Fruit fly (Drosophila melanogaster) whole organism, embryonic: ENCODE measurements around the gene CG9171.

Experiments
- CG10366 ChIP-seq: fragments of 200-800 bp; sonication (Bioruptor generic); IDR thresholded peaks from 2 replicates; pipeline ENCODE4 v1.3.6; 2022; ENCODE audit warnings: missing biosample characterization, missing genetic modification characterization
- CG12155 ChIP-seq: fragments of 200-800 bp; sonication (Bioruptor generic); optimal IDR thresholded peaks from 3 replicates; lab custom pipeline; 2016; ENCODE audit warnings: missing biosample characterization, missing genetic modification characterization
- CG12236 ChIP-seq: fragments of 200-800 bp; sonication (Bioruptor generic); optimal IDR thresholded peaks from 2 replicates; lab custom pipeline; 2016; ENCODE audit warnings: missing biosample characterization, missing genetic modification characterization
- CG1233 ChIP-seq: fragments of 200-800 bp; sonication (Bioruptor generic); optimal IDR thresholded peaks from 4 replicates; lab custom pipeline; 2018; ENCODE audit warnings: missing biosample characterization, mild to moderate bottlenecking, missing genetic modification characterization
- CG13624 ChIP-seq: fragments of 200-800 bp; sonication (Bioruptor generic); optimal IDR thresholded peaks from 2 replicates; lab custom pipeline; 2016; ENCODE audit warnings: missing biosample characterization, missing genetic modification characterization
- CG14667 ChIP-seq: fragments of 200-800 bp; sonication (Bioruptor generic); IDR thresholded peaks from 2 replicates; pipeline ENCODE4 v1.3.6; 2022; ENCODE audit warnings: missing biosample characterization, missing genetic modification characterization
- CG15696 ChIP-seq: fragments of 200-800 bp; sonication (Bioruptor generic); optimal IDR thresholded peaks from 2 replicates; lab custom pipeline; 2019; ENCODE audit warnings: missing biosample characterization, mild to moderate bottlenecking, missing genetic modification characterization, moderate library complexity
- CG17612 ChIP-seq: fragments of 200-800 bp; sonication (Bioruptor generic); IDR thresholded peaks from 2 replicates; pipeline ENCODE4 v1.3.6; 2022; ENCODE audit warnings: missing biosample characterization, missing genetic modification characterization
- CG1792 ChIP-seq: fragments of 200-800 bp; sonication (Bioruptor generic); optimal IDR thresholded peaks from 2 replicates; lab custom pipeline; 2016; ENCODE audit warnings: missing biosample characterization, missing genetic modification characterization
- CG18011 ChIP-seq: fragments of 200-800 bp; sonication (Bioruptor generic); optimal IDR thresholded peaks from 2 replicates; lab custom pipeline; 2017; ENCODE audit warnings: missing biosample characterization, missing genetic modification characterization, mild to moderate bottlenecking, moderate library complexity, missing genotype
- CG18599 ChIP-seq: fragments of 200-800 bp; sonication (Bioruptor generic); optimal IDR thresholded peaks from 3 replicates; lab custom pipeline; 2017; ENCODE audit warnings: missing biosample characterization, missing genetic modification characterization, mild to moderate bottlenecking, moderate library complexity, missing genetic modification reagents
- CG2889 ChIP-seq: fragments of 200-800 bp; sonication (Bioruptor generic); IDR thresholded peaks from 3 replicates; pipeline ENCODE4 v1.3.6; 2022; ENCODE audit warnings: missing biosample characterization, missing genetic modification characterization
- CG3065 ChIP-seq: fragments of 200-800 bp; sonication (Bioruptor generic); optimal IDR thresholded peaks from 2 replicates; lab custom pipeline; 2016; ENCODE audit warnings: missing biosample characterization, missing genetic modification characterization
- CG34376 ChIP-seq: fragments of 200-800 bp; sonication (Bioruptor generic); optimal IDR thresholded peaks from 2 replicates; lab custom pipeline; 2018; ENCODE audit warnings: missing biosample characterization, mild to moderate bottlenecking, missing genetic modification characterization
- CG3838 ChIP-seq: fragments of 200-800 bp; sonication (Bioruptor generic); optimal IDR thresholded peaks from 3 replicates; lab custom pipeline; 2016; ENCODE audit warnings: missing biosample characterization, missing genetic modification characterization
- CG4282 ChIP-seq: fragments of 200-800 bp; sonication (Bioruptor generic); optimal IDR thresholded peaks from 2 replicates; lab custom pipeline; 2016; ENCODE audit warnings: missing biosample characterization, missing genetic modification characterization
- CG43689 ChIP-seq: fragments of 200-800 bp; sonication (Bioruptor generic); IDR thresholded peaks from 2 replicates; pipeline ENCODE4 v1.3.6; 2022; ENCODE audit warnings: missing biosample characterization, missing genetic modification characterization
- CG5180 ChIP-seq: fragments of 200-800 bp; sonication (Bioruptor generic); optimal IDR thresholded peaks from 3 replicates; lab custom pipeline; 2017; ENCODE audit warnings: missing biosample characterization, missing genetic modification characterization, mild to moderate bottlenecking, moderate library complexity, missing genetic modification reagents
- CG5245 ChIP-seq: fragments of 200-800 bp; sonication (Bioruptor generic); optimal IDR thresholded peaks from 3 replicates; lab custom pipeline; 2016; ENCODE audit warnings: missing biosample characterization, missing genetic modification characterization
- CG7372 ChIP-seq: fragments of 200-800 bp; sonication (Bioruptor generic); IDR thresholded peaks from 2 replicates; pipeline ENCODE4 v1.3.6; 2022; ENCODE audit warnings: missing biosample characterization, missing genetic modification characterization
- CG7839 ChIP-seq: fragments of 200-800 bp; sonication (Bioruptor generic); optimal IDR thresholded peaks from 3 replicates; lab custom pipeline; 2018; ENCODE audit warnings: missing biosample characterization, mild to moderate bottlenecking, missing genetic modification characterization, moderate library complexity
- CG9797 ChIP-seq: fragments of 200-800 bp; sonication (Bioruptor generic); optimal IDR thresholded peaks from 3 replicates; lab custom pipeline; 2018; ENCODE audit warnings: missing biosample characterization, mild to moderate bottlenecking, missing genetic modification characterization
- Chrac-16 ChIP-seq: fragments of 200-800 bp; sonication (Bioruptor generic); optimal IDR thresholded peaks from 3 replicates; lab custom pipeline; 2016; ENCODE audit warnings: missing biosample characterization, missing genetic modification characterization
- Dp ChIP-seq: fragments of 200-800 bp; sonication (Bioruptor generic); optimal IDR thresholded peaks from 2 replicates; lab custom pipeline; 2018; ENCODE audit warnings: missing biosample characterization, mild to moderate bottlenecking, missing genetic modification characterization, moderate library complexity
- Drgx ChIP-seq: fragments of 200-800 bp; sonication (Bioruptor generic); IDR thresholded peaks from 2 replicates; pipeline ENCODE4 v1.3.6; 2022; ENCODE audit warnings: missing biosample characterization, missing genetic modification characterization
- Elba2 ChIP-seq: fragments of 200-800 bp; sonication (Bioruptor generic); optimal IDR thresholded peaks from 3 replicates; lab custom pipeline; 2016; ENCODE audit warnings: missing biosample characterization, missing genetic modification characterization
- Ets97D ChIP-seq: fragments of 200-800 bp; sonication (Bioruptor generic); optimal IDR thresholded peaks from 3 replicates; lab custom pipeline; 2016; ENCODE audit warnings: missing biosample characterization, missing genetic modification characterization
- HHEX ChIP-seq: fragments of 200-800 bp; sonication (Bioruptor generic); optimal IDR thresholded peaks from 3 replicates; lab custom pipeline; 2017; ENCODE audit warnings: missing biosample characterization, mild to moderate bottlenecking, missing genetic modification characterization, missing genetic modification reagents
- Hr39 ChIP-seq: fragments of >200 bp; optimal IDR thresholded peaks from 2 replicates; lab custom pipeline; 2017
- Lhr ChIP-seq: fragments of 200-800 bp; sonication (Bioruptor generic); optimal IDR thresholded peaks from 3 replicates; lab custom pipeline; 2017; ENCODE audit warnings: mild to moderate bottlenecking, missing biosample characterization, missing genetic modification reagents, missing genetic modification characterization
- Oli ChIP-seq: fragments of 200-800 bp; sonication (Bioruptor generic); optimal IDR thresholded peaks from 2 replicates; lab custom pipeline; 2018; ENCODE audit warnings: missing biosample characterization, mild to moderate bottlenecking, missing genetic modification characterization, moderate library complexity
- TFAM ChIP-seq: fragments of 200-800 bp; sonication (Bioruptor generic); optimal IDR thresholded peaks from 2 replicates; lab custom pipeline; 2017; ENCODE audit warnings: missing biosample characterization, missing genetic modification characterization, inconsistent platforms
- Xrp1 ChIP-seq: fragments of 200-800 bp; sonication (Bioruptor generic); IDR thresholded peaks from 2 replicates; pipeline ENCODE4 v1.3.6; 2022; ENCODE audit warnings: missing biosample characterization, missing genetic modification characterization
- ab ChIP-seq: fragments of 200-800 bp; sonication (Bioruptor generic); optimal IDR thresholded peaks from 2 replicates; lab custom pipeline; 2016; ENCODE audit warnings: missing biosample characterization, missing genetic modification characterization
- al ChIP-seq: fragments of 200-800 bp; sonication (Bioruptor generic); IDR thresholded peaks from 2 replicates; pipeline ENCODE4 v1.3.6; 2022; ENCODE audit warnings: missing biosample characterization, missing genetic modification characterization
- br ChIP-seq: fragments of >200 bp; optimal IDR thresholded peaks from 2 replicates; lab custom pipeline; 2017
- caup ChIP-seq: fragments of 200-800 bp; sonication (Bioruptor generic); optimal IDR thresholded peaks from 3 replicates; lab custom pipeline; 2017; ENCODE audit warnings: missing biosample characterization, mild to moderate bottlenecking, missing genetic modification characterization, moderate library complexity; ENCODE audit not compliant: severe bottlenecking
- crp ChIP-seq, 2 experiments: fragments of 200-800 bp; sonication (Bioruptor generic); optimal IDR thresholded peaks; 2 replicates in 1 of 2; 3 replicates in 1 of 2; lab custom pipeline; 2017; ENCODE audit warnings: missing biosample characterization in 2 of 2, missing genetic modification characterization in 2 of 2, mild to moderate bottlenecking in 1 of 2, moderate library complexity in 1 of 2
- ewg ChIP-seq: fragments of 200-800 bp; sonication (Bioruptor generic); optimal IDR thresholded peaks from 3 replicates; lab custom pipeline; 2017; ENCODE audit warnings: mild to moderate bottlenecking, missing biosample characterization, missing genetic modification reagents, missing genetic modification characterization
- fd96Cb ChIP-seq: fragments of 200-800 bp; sonication (Bioruptor generic); optimal IDR thresholded peaks from 2 replicates; lab custom pipeline; 2018; ENCODE audit warnings: missing biosample characterization, mild to moderate bottlenecking, missing genetic modification characterization, moderate library complexity
- gcm2 ChIP-seq: fragments of 200-800 bp; sonication (Bioruptor generic); optimal IDR thresholded peaks from 2 replicates; lab custom pipeline; 2016; ENCODE audit warnings: missing biosample characterization, missing genetic modification characterization
- gsb-n ChIP-seq: fragments of 200-800 bp; sonication (Bioruptor generic); optimal IDR thresholded peaks from 3 replicates; lab custom pipeline; 2018; ENCODE audit warnings: missing biosample characterization, mild to moderate bottlenecking, missing genetic modification characterization
- gt ChIP-seq: fragments of 200-800 bp; sonication (Bioruptor generic); IDR thresholded peaks from 2 replicates; pipeline ENCODE4 v1.3.6; 2022; ENCODE audit warnings: missing biosample characterization, missing genetic modification characterization
- jumu ChIP-seq: fragments of 200-800 bp; sonication (Bioruptor generic); optimal IDR thresholded peaks from 3 replicates; lab custom pipeline; 2016; ENCODE audit warnings: missing biosample characterization, missing genetic modification characterization
- kah ChIP-seq: fragments of 200-800 bp; sonication (Bioruptor generic); optimal IDR thresholded peaks from 2 replicates; lab custom pipeline; 2018; ENCODE audit warnings: missing biosample characterization, mild to moderate bottlenecking, missing genetic modification characterization
- kay ChIP-seq: fragments of 200-800 bp; sonication (Bioruptor generic); optimal IDR thresholded peaks from 2 replicates; lab custom pipeline; 2016; ENCODE audit warnings: missing biosample characterization, missing genetic modification characterization
- pb ChIP-seq: fragments of 200-800 bp; sonication (Bioruptor generic); optimal IDR thresholded peaks from 3 replicates; lab custom pipeline; 2016; ENCODE audit warnings: missing biosample characterization, missing genetic modification characterization
- pita ChIP-seq: fragments of 200-800 bp; sonication (Bioruptor generic); optimal IDR thresholded peaks from 2 replicates; lab custom pipeline; 2017; ENCODE audit warnings: missing biosample characterization, mild to moderate bottlenecking, missing genetic modification characterization
- sna ChIP-seq: fragments of 200-800 bp; sonication (Bioruptor generic); IDR thresholded peaks from 2 replicates; pipeline ENCODE4 v1.3.6; 2022; ENCODE audit warnings: missing biosample characterization, missing genetic modification characterization; ENCODE audit not compliant: partially characterized antibody
- vfl ChIP-seq: fragments of 200-800 bp; sonication (Bioruptor generic); optimal IDR thresholded peaks from 2 replicates; lab custom pipeline; 2016; ENCODE audit warnings: missing biosample characterization, missing genetic modification characterization
- zfh2 ChIP-seq: fragments of 200-800 bp; sonication (Bioruptor generic); optimal IDR thresholded peaks from 2 replicates; lab custom pipeline; 2016; ENCODE audit warnings: missing biosample characterization, missing genetic modification characterization

Gene CG9171

dm6 chr2L:5743537-5744148 lies 56.4 kb downstream of the CG9171 start (continued):
- TF ChIP-seq CG3065 = peak; percentile 38
- TF ChIP-seq Lhr (GFP tag; lab: Kevin White, UChicago) = no peak
- no peak for TF ChIP-seq al (GFP tag; lab: Robert Waterston, UW)
- TF ChIP-seq CG1233 (GFP tag; lab: Kevin White, UChicago) = no peak
- TF ChIP-seq CG43689 (GFP tag; lab: Robert Waterston, UW) = no peak
- TF ChIP-seq caup = peak; percentile 2
- TF ChIP-seq CG13624 (GFP tag; lab: Kevin White, UChicago) = no peak
- TF ChIP-seq Ets97D (GFP tag; lab: Kevin White, UChicago) = no peak
- TF ChIP-seq Xrp1 (GFP tag; lab: Robert Waterston, UW) = peak; percentile 37; the same call in 1 of the 2 replicates
- no peak for TF ChIP-seq pb (GFP tag; lab: Kevin White, UChicago)
- TF ChIP-seq fd96Cb (tag; lab: Kevin White, UChicago) = no peak
- peak; percentile 46 for TF ChIP-seq CG7839
- no peak for TF ChIP-seq gsb-n (tag; lab: Kevin White, UChicago)
- no peak for TF ChIP-seq ab
- no peak for TF ChIP-seq CG9797 (GFP tag; lab: Kevin White, UChicago)
- TF ChIP-seq CG18599 (GFP tag; lab: Kevin White, UChicago) = no peak
- no peak for TF ChIP-seq CG2889
- 0 out of 2 replicates have a peak, but pooled peaks have one; percentile 13 for TF ChIP-seq Drgx (GFP tag; lab: Robert Waterston, UW)
- no peak for TF ChIP-seq Hr39 (lab: Kevin White, UChicago)
- TF ChIP-seq vfl (GFP tag; lab: Kevin White, UChicago) = no peak
- TF ChIP-seq HHEX (GFP tag; lab: Kevin White, UChicago) = no peak
- no peak for TF ChIP-seq sna (GFP tag; lab: Robert Waterston, UW)
- TF ChIP-seq CG1792 = no peak
- TF ChIP-seq CG18011 (GFP tag; lab: Kevin White, UChicago) = no peak
- no peak for TF ChIP-seq CG12236
- TF ChIP-seq crp (GFP tag; optimal IDR thresholded peaks at IDR 0.05; lab: Kevin White, UChicago) = no peak
- no peak for TF ChIP-seq TFAM (GFP tag; lab: Kevin White, UChicago)
- no peak for TF ChIP-seq CG34376 (GFP tag; lab: Kevin White, UChicago)
- TF ChIP-seq CG3838 (GFP tag; lab: Kevin White, UChicago) = no peak
- TF ChIP-seq CG5245 (GFP tag; lab: Kevin White, UChicago) = no peak
- TF ChIP-seq gt = no peak
- no peak for TF ChIP-seq jumu (GFP tag; lab: Kevin White, UChicago)
- no peak for TF ChIP-seq CG17612 (GFP tag; lab: Robert Waterston, UW)
- no peak for TF ChIP-seq CG7372
- TF ChIP-seq zfh2 (GFP tag; lab: Kevin White, UChicago) = no peak
- TF ChIP-seq CG15696 = no peak
- TF ChIP-seq br = no peak
- TF ChIP-seq CG12155 (GFP tag; lab: Kevin White, UChicago) = no peak
- TF ChIP-seq Elba2 = no peak
- TF ChIP-seq gcm2 = no peak
- no peak for TF ChIP-seq Chrac-16
- no peak for TF ChIP-seq kah (GFP tag; lab: Kevin White, UChicago)
- peak; percentile 7 for TF ChIP-seq ewg (GFP tag; lab: Kevin White, UChicago)
- TF ChIP-seq Oli (tag; lab: Kevin White, UChicago) = peak; percentile 6
- TF ChIP-seq CG4282 = no peak
- TF ChIP-seq Dp (GFP tag; lab: Kevin White, UChicago) = no peak
- TF ChIP-seq CG10366 = no peak; the same call in 1 of the 2 replicates
- no peak for TF ChIP-seq CG14667 (GFP tag; lab: Robert Waterston, UW)
- no peak for TF ChIP-seq pita (GFP tag; lab: Kevin White, UChicago)
- no peak for TF ChIP-seq kay
- no peak for TF ChIP-seq CG5180
